Fruit fly (Drosophila melanogaster) Kc167 (cell line): Measurements from ENCODE around the gene Wnt5.

ENCODE experiments used
- Myc ChIP-seq: fragments of >200 bp; optimal IDR thresholded peaks from 2 replicates; lab custom pipeline; 2017; ENCODE audit warnings: missing external identifiers
- Sin3A ChIP-seq: fragments of >200 bp; optimal IDR thresholded peaks from 2 replicates; lab custom pipeline; 2018; ENCODE audit warnings: missing external identifiers
- h ChIP-seq: fragments of >200 bp; optimal IDR thresholded peaks from 3 replicates; lab custom pipeline; 2018; ENCODE audit warnings: missing external identifiers
- insv ChIP-seq: fragments of >200 bp; optimal IDR thresholded peaks from 3 replicates; lab custom pipeline; 2018; ENCODE audit warnings: missing external identifiers
- psq ChIP-seq: fragments of >200 bp; optimal IDR thresholded peaks from 2 replicates; lab custom pipeline; 2017; ENCODE audit warnings: missing external identifiers
- ttk ChIP-seq: sonication (Bioruptor generic); optimal IDR thresholded peaks from 2 replicates; lab custom pipeline; 2017; ENCODE audit warnings: missing external identifiers

Wnt5 gene

DNA sequence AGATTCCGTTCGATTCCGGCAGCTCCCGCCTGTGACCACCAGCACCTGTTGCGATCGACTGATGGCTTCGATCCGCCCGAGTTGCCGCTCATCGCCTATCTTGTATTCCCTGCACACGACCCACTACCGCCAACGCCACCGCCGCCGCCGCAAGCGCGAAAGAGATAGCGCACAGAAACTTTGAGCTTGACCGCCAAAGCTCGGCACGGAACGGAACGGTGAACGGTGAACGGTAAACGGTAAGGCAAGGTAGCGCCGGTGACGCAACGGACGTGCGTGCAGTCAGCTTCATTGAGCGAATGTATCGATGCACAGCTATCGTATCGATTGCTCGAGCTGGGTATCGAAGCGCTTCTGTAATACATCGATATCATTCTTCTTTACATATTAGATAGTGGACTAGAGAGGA, 7.1 kb upstream of the Wnt5 start, which contains the start of gene Ggt-1:
Gene Ggt-1, minus strand, starts transcription at position 251 of the 409 bp plus-strand sequence.
- TF ChIP-seq psq (no peak), h (lab: Kevin White, UChicago) (no peak), insv (lab: Kevin White, UChicago) (no peak), ttk (lab: Kevin White, UChicago) (no peak), Sin3A (no peak), Myc (lab: Kevin White, UChicago) (no peak)

DNA sequence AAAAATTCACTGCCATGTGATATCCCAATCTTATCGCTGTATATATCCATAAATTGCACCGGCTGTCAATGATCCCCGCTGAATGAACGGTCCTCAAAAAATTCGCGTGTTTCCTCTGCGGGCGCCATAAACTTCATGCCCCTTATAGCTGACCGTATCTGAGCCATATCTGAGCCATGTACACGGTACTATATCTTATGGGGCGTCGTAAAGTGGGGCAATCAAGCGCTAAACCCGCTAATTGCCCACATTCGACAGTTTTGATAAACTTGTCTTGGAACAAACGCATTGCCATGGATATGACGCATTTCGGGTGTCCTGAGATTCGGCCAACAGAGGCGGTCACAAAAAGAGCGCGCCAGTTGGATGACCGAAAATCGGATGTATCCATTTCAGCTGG, 5.7 kb upstream of the Wnt5 start:
- TF ChIP-seq psq (no peak), Myc (lab: Kevin White, UChicago) (no peak), Sin3A (no peak), h (lab: Kevin White, UChicago) (no peak), insv (lab: Kevin White, UChicago) (no peak), ttk (lab: Kevin White, UChicago) (no peak)

DNA sequence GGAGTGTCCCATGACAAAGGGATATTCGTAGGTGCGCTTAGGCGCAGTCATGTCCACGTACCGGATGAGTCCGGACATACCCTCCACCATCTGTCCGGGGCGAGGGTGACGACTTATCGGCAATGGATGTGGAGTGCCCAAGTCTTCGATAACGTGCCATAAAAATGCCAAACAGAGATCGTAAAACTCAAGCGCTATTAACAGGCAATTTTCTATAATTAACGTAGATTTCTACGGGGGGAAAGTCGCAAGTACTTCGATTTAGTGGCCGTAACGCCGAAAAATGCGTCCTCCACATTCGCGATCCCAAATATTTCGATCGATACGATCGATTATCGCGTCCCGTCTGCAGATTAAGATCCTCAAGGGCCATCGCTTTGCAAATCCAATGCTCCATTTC, 4.2 kb upstream of the Wnt5 start:
- TF ChIP-seq psq (no peak), ttk (lab: Kevin White, UChicago) (no peak), insv (lab: Kevin White, UChicago) (no peak), Sin3A (no peak), h (lab: Kevin White, UChicago) (no peak), Myc (lab: Kevin White, UChicago) (no peak)

DNA sequence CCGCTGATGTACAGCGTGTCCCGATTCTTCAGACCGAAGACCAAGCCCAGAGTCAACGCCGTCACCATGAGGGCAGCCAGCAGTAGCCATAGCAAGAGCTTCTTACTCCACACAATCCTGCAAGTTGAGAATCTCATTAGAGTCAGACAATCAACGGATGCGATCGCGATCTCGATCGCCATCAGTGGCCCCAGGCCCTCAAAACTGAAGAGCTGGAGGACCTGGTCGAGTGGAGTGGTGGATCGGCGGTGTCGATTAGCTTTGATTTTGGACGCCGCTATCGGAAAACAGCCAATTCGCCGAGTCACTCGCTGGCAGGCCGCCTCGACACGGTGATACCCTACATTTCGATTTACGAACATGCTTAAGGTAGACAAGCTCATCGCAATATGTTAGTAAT, 3.4 kb upstream of the Wnt5 start:
- no peak for TF ChIP-seq ttk (lab: Kevin White, UChicago)
- TF ChIP-seq insv (lab: Kevin White, UChicago): no peak
- TF ChIP-seq Sin3A: no peak
- no peak for TF ChIP-seq h (lab: Kevin White, UChicago)
- TF ChIP-seq psq: no peak
- TF ChIP-seq Myc (lab: Kevin White, UChicago): no peak

DNA sequence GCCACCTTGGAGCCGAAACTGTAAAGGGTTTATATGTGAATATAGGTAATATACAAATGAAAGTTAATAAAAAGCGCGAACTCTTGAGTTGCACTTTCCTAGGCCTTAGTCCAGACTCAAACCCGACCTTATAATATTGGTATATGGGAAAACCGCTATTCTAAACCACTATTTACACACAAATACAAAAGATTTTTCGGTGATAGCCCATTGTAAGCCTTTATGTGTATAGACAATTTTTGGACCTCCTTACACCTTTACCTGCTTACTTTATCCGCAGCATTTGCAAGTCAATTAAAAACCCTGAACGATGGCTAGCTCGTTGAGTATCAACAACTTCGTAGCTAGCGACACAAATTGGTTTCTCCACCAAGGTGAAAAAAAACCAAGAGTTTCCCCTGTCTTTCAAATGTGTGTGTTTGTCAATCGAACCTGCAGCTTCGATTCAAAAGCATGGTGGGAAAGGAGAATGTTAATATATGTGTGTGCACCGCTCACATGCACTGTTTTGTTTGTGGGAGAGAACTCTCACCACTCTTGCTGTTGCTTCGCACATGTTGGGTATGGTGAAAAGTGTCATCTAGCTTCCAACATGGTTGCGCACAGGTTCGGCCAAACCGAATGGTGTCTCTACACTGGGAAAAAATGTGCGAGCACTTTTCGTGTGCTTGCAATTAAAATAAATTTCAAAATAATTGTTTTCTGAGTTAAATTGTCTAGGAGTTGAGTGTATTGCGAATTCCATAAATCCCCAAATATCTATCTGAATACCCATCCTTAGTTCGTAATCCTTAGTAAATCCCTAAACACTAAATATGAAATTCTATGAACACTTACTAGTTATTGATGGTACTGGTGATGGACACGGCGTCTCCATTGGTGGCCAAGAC, 1.7 kb upstream of the Wnt5 start:
- no peak for TF ChIP-seq psq
- no peak for TF ChIP-seq insv (lab: Kevin White, UChicago)
- no peak for TF ChIP-seq Myc (lab: Kevin White, UChicago)
- TF ChIP-seq h (lab: Kevin White, UChicago): no peak
- no peak for TF ChIP-seq ttk (lab: Kevin White, UChicago)
- no peak for TF ChIP-seq Sin3A

DNA sequence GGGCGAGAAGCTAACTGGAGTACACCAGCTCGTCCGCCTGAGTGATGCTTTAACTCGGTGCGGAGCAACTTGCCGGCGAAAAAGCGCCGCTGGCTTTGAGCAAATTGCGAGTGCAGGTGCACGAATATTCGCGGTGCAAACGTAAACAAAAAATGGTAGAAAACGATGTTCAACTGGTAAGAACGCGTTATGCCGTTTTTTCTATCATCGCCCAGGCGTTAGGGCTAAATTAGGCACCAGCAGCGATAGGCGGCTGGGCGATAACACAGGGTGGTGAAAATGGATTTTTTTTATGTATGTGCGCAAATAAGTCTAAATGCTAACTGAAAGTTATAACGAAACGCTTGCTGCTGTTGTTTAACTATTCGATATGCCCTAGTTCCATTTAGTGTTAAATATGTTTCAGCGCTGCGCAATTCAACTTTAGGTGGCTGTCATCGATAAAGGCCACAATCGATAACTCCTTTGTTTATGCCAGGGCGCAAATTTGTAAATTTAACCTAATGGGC, 5.5 kb downstream of the Wnt5 start, which contains the start of the genes Pgant7 and Xrcc2:
Gene Pgant7, minus strand, starts transcription at position 308 of the 509 bp plus-strand sequence.
Gene Xrcc2, plus strand, starts transcription at position 449 of the 509 bp plus-strand sequence.
- TF ChIP-seq Myc (lab: Kevin White, UChicago) (no peak), h (lab: Kevin White, UChicago) (no peak), insv (lab: Kevin White, UChicago) (no peak), ttk (lab: Kevin White, UChicago) (no peak), Sin3A (no peak)

DNA sequence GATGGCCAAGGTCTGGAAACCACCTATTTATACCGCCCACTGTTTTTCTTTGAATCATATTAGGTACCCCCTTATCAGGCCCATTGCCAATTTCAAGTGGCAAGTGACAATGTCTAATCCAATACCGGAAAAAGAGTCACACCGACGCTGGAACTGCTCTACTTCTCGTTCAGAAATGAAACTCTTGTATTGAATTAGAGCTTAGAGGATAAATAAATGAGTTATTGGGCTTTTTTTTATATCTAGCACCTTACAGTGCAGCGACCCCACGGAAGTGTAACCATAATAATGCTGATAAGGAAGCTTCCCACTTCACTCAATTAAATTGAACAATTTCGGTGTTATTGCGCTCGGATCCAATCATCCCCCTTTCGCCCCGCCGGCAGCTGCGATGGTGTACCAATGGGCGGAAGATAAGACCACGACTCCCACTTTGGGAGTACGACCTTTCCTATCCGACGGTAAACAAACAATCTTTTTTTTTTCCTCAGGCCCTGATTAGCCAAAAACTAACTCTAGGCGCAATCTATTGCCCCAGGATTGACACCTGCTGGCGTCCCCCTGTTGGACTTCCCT, 11.0 kb downstream of the Wnt5 start, which contains the start of gene CG15043:
Gene CG15043, minus strand, starts transcription at position 4 of the 576 bp plus-strand sequence.
- TF ChIP-seq psq: no peak
- TF ChIP-seq Sin3A: no peak
- TF ChIP-seq insv (lab: Kevin White, UChicago): no peak
- TF ChIP-seq Myc (lab: Kevin White, UChicago): no peak
- TF ChIP-seq ttk (lab: Kevin White, UChicago): no peak
- TF ChIP-seq h (lab: Kevin White, UChicago): no peak

DNA sequence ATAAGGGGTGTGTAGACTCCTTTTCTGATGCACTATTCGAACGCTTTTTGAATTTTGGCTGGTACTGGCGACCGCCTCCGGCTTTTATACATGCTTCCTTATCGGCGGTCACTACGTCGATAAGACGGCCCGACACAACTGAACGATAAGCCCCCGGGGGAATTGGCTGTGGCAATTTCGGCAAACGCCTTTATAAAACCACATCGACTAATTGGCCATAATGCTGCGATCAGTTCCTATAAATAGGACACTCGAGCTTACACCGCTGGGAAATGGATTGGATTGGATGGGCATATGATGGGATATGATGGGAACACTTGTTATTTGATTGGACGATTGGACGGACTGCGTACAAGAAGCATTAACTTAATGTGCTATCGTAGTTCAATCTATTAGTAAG, 13.3 kb downstream of the Wnt5 start, which contains the start of gene CG15044:
Gene CG15044, minus strand, starts transcription at position 66 of the 400 bp plus-strand sequence.
- TF ChIP-seq insv (lab: Kevin White, UChicago): no peak
- TF ChIP-seq Myc (lab: Kevin White, UChicago): no peak
- no peak for TF ChIP-seq Sin3A
- no peak for TF ChIP-seq psq

DNA sequence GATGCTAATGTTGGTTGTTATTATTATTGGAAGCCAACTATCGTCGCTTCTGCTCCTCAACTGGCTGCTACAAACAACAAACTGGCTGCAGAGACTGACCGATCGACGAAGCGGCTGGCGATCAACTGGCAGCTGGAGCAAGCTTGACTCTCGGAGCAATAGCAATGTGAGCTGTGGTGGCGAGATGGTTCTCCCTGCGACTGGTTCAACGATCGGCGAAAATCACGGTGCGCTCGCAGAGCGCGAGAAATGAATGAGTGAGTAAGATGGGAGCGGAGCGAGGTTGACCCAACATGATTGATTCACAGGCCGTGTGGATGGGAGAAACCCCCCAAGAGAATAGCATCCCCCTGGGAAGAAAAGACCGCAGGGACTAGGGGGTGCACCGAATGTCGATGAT, 15.7 kb downstream of the Wnt5 start, which contains the start of gene CG15046:
Gene CG15046, minus strand, starts transcription at position 112 of the 400 bp plus-strand sequence.
- TF ChIP-seq Sin3A: no peak
- TF ChIP-seq Myc (lab: Kevin White, UChicago): no peak
- no peak for TF ChIP-seq psq
- TF ChIP-seq h (lab: Kevin White, UChicago): no peak
- no peak for TF ChIP-seq insv (lab: Kevin White, UChicago)
- TF ChIP-seq ttk (lab: Kevin White, UChicago): no peak

DNA sequence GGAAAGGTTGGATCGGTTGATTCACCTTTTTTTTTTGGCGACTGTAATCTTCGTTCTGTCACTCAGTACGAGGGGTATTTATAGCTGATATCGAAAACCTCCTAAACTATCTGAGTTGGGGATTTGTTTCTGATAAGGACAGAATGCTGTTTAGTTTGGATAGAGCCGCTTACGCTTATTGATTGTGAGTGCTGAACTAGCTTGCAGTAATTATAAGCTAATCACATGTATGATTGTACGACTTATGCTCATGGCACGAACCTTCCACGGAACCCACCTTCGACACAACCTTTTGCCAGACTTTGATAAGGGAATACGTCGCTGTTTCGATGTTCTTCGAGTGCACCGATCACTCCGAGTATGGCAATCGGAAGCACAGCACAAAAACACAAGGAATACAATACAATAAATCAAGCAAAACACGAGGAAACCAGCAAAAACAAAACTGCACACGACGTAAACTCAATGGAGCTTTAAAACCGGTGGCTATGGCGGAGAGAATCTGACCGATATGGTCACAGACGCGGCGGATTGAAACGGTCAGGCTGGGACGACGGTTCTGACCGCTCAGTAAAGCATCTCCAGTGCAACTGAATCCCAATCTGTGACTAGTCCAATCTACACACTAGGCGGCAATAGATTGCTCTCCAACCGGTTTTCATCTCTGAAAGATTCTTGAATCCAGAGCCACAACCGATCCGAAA, 18.7 kb downstream of the Wnt5 start, which contains the start of gene psh:
Gene psh, minus strand, starts transcription at position 566 of the 704 bp plus-strand sequence.
- TF ChIP-seq ttk (lab: Kevin White, UChicago) (no peak), insv (lab: Kevin White, UChicago) (no peak), h (lab: Kevin White, UChicago) (no peak), psq (no peak)
